Worm (Caenorhabditis elegans): ENCODE data around the gene clec-72.

ce11 chrIV:3956095-3956494 is 11.5 kb downstream of the clec-72 start, which contains the start of gene clec-73:
- no peak for TF ChIP-seq rbr-2 (tag; optimal IDR thresholded peaks at IDR 0.05)
- no peak for TF ChIP-seq T26A8.4 (GFP tag; IDR thresholded peaks at IDR 0.05)
- TF ChIP-seq dpl-1 (GFP tag; optimal IDR thresholded peaks at IDR 0.05), result no peak
- no peak for TF ChIP-seq egl-27 (tag; optimal IDR thresholded peaks at IDR 0.05)
- no peak for TF ChIP-seq dmd-6 (GFP tag; IDR thresholded peaks at IDR 0.05)
- TF ChIP-seq pha-4 (GFP tag; IDR thresholded peaks at IDR 0.05), result no peak
- TF ChIP-seq pha-4 (tag; optimal IDR thresholded peaks at IDR 0.05), result no peak
